Fruit fly (Drosophila melanogaster) Kc167 (cell line): ENCODE measurements around the gene JhI-21.

Experiments used
- Myc ChIP-seq: fragments of >200 bp; optimal IDR thresholded peaks from 2 replicates; lab custom pipeline; 2017; ENCODE audit warnings: missing external identifiers
- Sin3A ChIP-seq: fragments of >200 bp; optimal IDR thresholded peaks from 2 replicates; lab custom pipeline; 2018; ENCODE audit warnings: missing external identifiers
- h ChIP-seq: fragments of >200 bp; optimal IDR thresholded peaks from 3 replicates; lab custom pipeline; 2018; ENCODE audit warnings: missing external identifiers
- insv ChIP-seq: fragments of >200 bp; optimal IDR thresholded peaks from 3 replicates; lab custom pipeline; 2018; ENCODE audit warnings: missing external identifiers
- psq ChIP-seq: fragments of >200 bp; optimal IDR thresholded peaks from 2 replicates; lab custom pipeline; 2017; ENCODE audit warnings: missing external identifiers
- ttk ChIP-seq: sonication (Bioruptor generic); optimal IDR thresholded peaks from 2 replicates; lab custom pipeline; 2017; ENCODE audit warnings: missing external identifiers

JhI-21 gene

dm6 chr2L:12027435-12027834 is 28.4 kb downstream of the JhI-21 start, which contains the start of gene dmGlut:
Gene dmGlut, plus strand, starts transcription at chr2L:12027438.
- no peak for TF ChIP-seq insv (lab: Kevin White, UChicago)
- TF ChIP-seq Myc (lab: Kevin White, UChicago) = no peak
- TF ChIP-seq ttk (lab: Kevin White, UChicago) = no peak
- TF ChIP-seq h = no peak
- TF ChIP-seq psq (lab: Kevin White, UChicago) = no peak
- TF ChIP-seq Sin3A (lab: Kevin White, UChicago) = no peak

DNA sequence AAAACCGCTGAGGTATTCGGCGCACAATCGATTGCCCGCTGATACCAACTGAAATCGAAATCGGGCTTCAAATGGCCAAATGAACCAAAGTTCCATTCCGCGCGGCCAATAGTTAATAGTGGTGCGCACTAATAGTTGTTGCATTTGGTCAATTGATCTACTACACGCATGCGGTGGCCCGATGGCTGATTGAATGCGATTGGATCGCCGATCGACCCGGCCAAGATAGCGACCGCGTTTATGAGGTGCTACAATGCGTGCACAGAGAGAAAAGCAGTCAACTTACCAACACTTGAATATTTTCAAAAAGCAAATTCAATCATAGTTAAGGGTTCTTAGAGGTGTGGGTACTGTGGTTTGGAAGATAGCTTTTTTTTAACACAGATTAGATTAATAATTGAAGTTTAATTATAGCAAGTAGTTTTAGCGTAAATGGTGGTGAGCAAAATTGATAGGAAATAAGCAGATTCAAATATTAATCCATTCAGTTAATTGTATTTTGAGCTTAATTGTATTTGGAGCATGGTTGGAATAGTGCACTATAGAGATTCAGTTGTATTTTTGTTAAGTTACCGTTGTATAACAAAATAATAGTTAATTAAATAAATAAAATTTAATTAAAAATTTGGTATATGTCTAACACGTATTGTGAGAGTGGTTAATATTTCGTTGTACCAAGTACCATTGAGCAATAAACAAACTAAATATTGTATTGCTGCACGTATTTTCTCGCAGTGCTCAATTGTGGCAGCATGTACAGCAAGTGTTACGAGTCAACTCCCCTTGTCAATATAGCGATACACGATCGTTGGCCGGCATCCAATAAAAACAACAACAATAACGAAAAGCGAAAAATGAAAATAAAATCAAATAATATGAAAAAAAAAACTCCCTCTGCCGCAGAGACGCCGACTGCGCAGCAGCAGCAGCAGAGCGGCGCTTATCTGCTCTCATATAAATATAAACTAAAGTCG is 29.1 kb downstream of the JhI-21 start:
- no peak for TF ChIP-seq ttk (lab: Kevin White, UChicago)
- no peak for TF ChIP-seq insv (lab: Kevin White, UChicago)
- TF ChIP-seq h = no peak
- no peak for TF ChIP-seq Myc (lab: Kevin White, UChicago)
- no peak for TF ChIP-seq Sin3A (lab: Kevin White, UChicago)
- no peak for TF ChIP-seq psq (lab: Kevin White, UChicago)

dm6 chr2L:12025505-12025904 is 30.3 kb downstream of the JhI-21 start:
- TF ChIP-seq Sin3A (lab: Kevin White, UChicago) = no peak
- no peak for TF ChIP-seq h

DNA sequence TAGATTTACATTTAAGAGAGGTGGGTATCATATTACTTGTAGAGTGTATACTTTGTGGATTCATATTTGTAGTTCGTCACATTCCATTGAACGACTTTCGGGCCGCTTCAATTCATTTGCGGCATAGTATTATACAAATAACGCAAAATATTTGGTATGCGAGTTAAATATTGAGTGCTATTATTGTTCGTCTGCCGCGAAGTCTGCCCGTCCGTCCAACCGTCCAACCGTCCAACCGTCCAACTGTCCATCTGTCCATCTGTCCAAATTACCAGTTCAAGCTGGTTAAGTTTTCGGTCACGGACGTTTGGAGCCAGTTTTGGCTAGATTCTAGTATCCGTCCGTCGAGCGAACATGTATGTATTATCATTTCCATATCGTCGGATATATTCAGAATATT is 31.7 kb downstream of the JhI-21 start:
- TF ChIP-seq psq (lab: Kevin White, UChicago) = no peak
- no peak for TF ChIP-seq Sin3A (lab: Kevin White, UChicago)
- no peak for TF ChIP-seq h

DNA sequence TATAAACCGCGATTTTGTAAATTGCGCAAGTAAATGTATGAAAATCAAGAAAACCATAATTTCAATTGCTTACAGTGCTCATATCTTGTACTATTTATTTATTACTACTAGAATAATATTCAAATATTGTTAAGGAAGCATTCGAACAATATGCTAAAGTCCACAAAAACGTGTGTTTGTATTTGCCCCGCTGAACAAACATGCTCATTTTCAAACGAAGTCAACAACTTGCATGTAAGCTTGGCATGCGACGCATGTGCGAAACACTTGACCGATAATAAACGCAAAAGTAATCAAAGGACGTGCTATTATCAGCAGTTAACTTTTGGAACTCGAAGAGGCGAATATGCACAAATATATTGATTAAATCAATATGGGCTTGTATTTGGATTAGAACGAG is 34.6 kb downstream of the JhI-21 start:
- TF ChIP-seq h (no peak), ttk (lab: Kevin White, UChicago) (no peak), Sin3A (lab: Kevin White, UChicago) (no peak), Myc (lab: Kevin White, UChicago) (no peak), psq (lab: Kevin White, UChicago) (no peak), insv (lab: Kevin White, UChicago) (no peak)

DNA sequence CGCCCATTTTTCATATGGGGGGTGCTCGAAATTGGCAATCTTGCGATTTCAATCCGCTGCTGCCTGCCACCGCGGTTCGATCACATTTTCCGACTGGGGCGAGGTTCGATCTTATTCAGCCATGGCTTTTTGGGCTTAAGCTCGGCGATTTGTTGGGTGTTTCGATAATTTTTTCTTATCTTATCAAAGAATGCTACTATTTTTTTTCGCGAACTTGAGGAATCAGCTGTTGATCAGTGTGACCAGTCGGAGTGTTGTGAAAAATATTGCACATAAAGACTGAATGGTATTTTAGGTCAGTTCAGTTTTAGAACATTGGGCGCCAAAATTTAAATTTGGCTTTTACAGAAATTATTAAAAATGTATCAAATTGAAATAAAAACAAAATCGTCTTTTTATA is 35.1 kb downstream of the JhI-21 start, which contains the start of gene Wdr81:
Gene Wdr81 (minus strand): TSS at position 226 of the 400 bp plus-strand sequence.
- TF ChIP-seq h = no peak
- TF ChIP-seq insv (lab: Kevin White, UChicago) = no peak
- no peak for TF ChIP-seq Sin3A (lab: Kevin White, UChicago)
- TF ChIP-seq ttk (lab: Kevin White, UChicago) = no peak
- no peak for TF ChIP-seq Myc (lab: Kevin White, UChicago)
- TF ChIP-seq psq (lab: Kevin White, UChicago) = no peak

dm6 chr2L:12013741-12014393 is 42.0 kb downstream of the JhI-21 start:
- TF ChIP-seq h (no peak), Sin3A (lab: Kevin White, UChicago) (no peak), insv (lab: Kevin White, UChicago) (no peak), psq (lab: Kevin White, UChicago) (no peak), Myc (lab: Kevin White, UChicago) (no peak), ttk (lab: Kevin White, UChicago) (no peak)

- TF ChIP-seq Myc (lab: Kevin White, UChicago) (no peak), ttk (lab: Kevin White, UChicago) (no peak), insv (lab: Kevin White, UChicago) (no peak), psq (lab: Kevin White, UChicago) (no peak), Sin3A (lab: Kevin White, UChicago) (no peak), h (no peak)
These were observed 42.6 kb downstream of the JhI-21 start for dm6 chr2L:12013243-12013642.

DNA sequence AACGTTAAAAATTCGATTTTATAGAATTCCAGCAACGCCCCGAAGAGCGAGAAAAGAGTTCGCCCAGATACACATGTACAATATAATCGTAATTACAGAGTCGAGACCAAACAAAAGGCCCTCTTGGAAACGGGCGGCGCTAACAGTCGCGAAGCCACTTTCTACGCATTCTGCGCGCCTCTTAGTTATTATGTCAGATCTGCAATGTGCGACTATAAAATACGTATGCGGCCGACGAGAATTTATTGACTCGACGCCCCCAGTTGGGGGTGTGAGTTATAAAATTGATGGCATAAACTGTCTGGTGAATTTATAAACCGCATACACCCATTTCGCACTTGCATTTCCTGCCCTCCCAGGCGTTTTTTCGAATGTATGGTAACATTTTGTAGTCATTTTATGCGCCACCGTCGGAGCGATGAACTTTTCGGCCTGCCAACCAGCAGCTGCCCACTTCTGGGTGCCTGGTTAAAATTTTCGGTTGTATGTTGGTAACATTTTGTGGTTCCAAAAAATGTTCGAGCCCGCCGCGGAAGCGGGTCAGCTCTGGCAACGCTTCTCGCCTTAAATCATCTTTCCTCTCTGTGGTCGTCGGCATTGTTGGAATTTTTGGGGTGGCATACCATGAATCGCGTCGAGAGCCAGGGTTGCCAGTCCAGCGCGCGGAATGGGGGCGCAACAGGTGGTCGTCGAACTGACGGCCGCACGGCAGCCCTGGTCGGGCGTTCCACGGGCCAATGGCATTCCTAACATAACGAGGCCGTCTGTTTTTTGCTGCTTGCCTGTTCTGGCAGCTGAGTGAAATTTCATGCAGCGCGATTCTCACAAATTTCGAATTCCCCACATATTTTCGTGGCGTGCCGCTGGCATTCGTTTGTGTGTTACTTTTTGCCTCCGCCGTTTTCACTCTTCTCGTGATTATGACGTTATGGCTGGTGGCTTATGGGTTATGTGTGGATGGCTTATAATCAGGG is 43.9 kb downstream of the JhI-21 start:
- TF ChIP-seq psq (lab: Kevin White, UChicago) (no peak), h (no peak), insv (lab: Kevin White, UChicago) (no peak), Sin3A (lab: Kevin White, UChicago) (no peak), Myc (lab: Kevin White, UChicago) (no peak), ttk (lab: Kevin White, UChicago) (no peak)

DNA sequence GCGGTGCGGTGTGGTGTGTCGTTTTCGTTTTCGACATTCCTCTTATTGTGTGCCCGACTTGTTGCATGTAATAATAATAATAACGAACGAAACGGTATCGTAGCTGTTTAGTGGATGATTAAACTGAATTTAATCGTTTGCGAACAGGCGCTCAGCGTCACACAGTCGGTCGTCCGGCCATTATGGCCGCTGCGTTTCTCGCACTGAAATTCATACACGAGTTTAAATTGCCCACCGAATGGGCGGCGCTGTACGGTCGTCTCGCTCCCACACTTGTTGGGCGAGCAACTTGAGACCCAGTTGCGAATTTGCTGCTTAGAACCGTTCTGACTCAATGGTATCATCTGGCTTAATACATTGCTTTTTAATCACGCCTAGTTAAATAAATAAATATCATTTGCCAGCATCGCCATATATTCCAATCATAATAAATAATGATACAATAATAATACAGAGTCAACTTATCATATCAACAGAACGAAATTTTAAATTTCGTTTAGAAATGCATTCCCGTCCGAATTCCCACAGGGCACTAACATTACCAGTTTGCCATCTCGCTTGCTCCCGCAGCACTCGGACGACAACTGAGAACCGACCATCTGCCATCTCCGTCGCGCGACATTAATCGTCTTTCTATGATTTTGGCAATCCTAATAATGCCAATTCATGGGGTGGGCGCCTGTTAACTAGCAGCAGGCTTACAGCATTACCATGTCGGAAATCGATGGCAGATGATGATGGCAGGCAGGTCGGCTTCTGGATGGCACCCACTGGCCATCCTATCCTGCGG is 44.8 kb downstream of the JhI-21 start:
- TF ChIP-seq h = no peak
- no peak for TF ChIP-seq Sin3A (lab: Kevin White, UChicago)
- TF ChIP-seq psq (lab: Kevin White, UChicago) = no peak
- no peak for TF ChIP-seq ttk (lab: Kevin White, UChicago)
- no peak for TF ChIP-seq insv (lab: Kevin White, UChicago)
- TF ChIP-seq Myc (lab: Kevin White, UChicago) = no peak
